Worm (Caenorhabditis elegans) whole organism, young adult: ENCODE data around the gene cts-1.

Experiments used
- B0261.1 ChIP-seq: sonication (generic microtip); optimal IDR thresholded peaks from 2 replicates; lab custom pipeline; 2016; ENCODE audit warnings: mild to moderate bottlenecking, missing genetic modification characterization, moderate library complexity, missing compliant biosample characterization
- F33H1.4 ChIP-seq: fragments of 200-800 bp; sonication (Bioruptor generic); IDR thresholded peaks from 2 replicates; pipeline ENCODE4 v1.3.6; 2022; ENCODE audit warnings: missing genetic modification reagents, missing genetic modification characterization, missing compliant biosample characterization
- F39B2.1 ChIP-seq: fragments of 200-800 bp; sonication (Bioruptor generic); IDR thresholded peaks from 2 replicates; pipeline ENCODE4 v1.3.6; 2022; ENCODE audit warnings: missing genetic modification reagents, missing genetic modification characterization, missing compliant biosample characterization
- F55B11.4 ChIP-seq: sonication (generic microtip); optimal IDR thresholded peaks from 2 replicates; lab custom pipeline; 2016; ENCODE audit warnings: missing compliant biosample characterization, missing genetic modification characterization, borderline replicate concordance; ENCODE audit not compliant: insufficient read depth
- K12H6.12 ChIP-seq: fragments of 200-800 bp; sonication (Bioruptor generic); optimal IDR thresholded peaks from 2 replicates; lab custom pipeline; 2018; ENCODE audit warnings: mild to moderate bottlenecking, missing genetic modification characterization, missing compliant biosample characterization
- Y53G8AR.9 ChIP-seq: fragments of 200-800 bp; sonication (Bioruptor generic); conservative IDR thresholded peaks from 2 replicates; pipeline ENCODE4 v1.3.6; 2022; ENCODE audit warnings: missing genetic modification reagents, missing genetic modification characterization, missing compliant biosample characterization
- Y56A3A.18 ChIP-seq: fragments of 200-800 bp; sonication (Bioruptor generic); IDR thresholded peaks from 2 replicates; pipeline ENCODE4 v1.3.6; 2022; ENCODE audit warnings: missing genetic modification reagents, missing genetic modification characterization, missing compliant biosample characterization
- ama-1 ChIP-seq, 3 experiments: fragments of 150-350 bp in 1 of 3; sonication (generic microtip) in 2 of 3; optimal IDR thresholded peaks; 2 replicates each; lab custom pipeline; 2014 to 2018; ENCODE audit warnings: missing biosample characterization in 2 of 3, missing genetic modification characterization in 2 of 3, missing genetic modification reagents in 2 of 3
- aptf-3 ChIP-seq: fragments of 200-800 bp; sonication (Bioruptor generic); IDR thresholded peaks from 2 replicates; pipeline ENCODE4 v1.3.6; 2022; ENCODE audit warnings: missing genetic modification characterization, missing compliant biosample characterization
- attf-5 ChIP-seq: fragments of 200-800 bp; sonication (Bioruptor generic); optimal IDR thresholded peaks from 2 replicates; lab custom pipeline; 2018; ENCODE audit warnings: mild to moderate bottlenecking, missing genetic modification characterization, missing compliant biosample characterization
- attf-6 ChIP-seq: fragments of 200-800 bp; sonication (Bioruptor generic); IDR thresholded peaks from 2 replicates; pipeline ENCODE4 v1.3.6; 2022; ENCODE audit warnings: missing genetic modification reagents, missing genetic modification characterization, missing compliant biosample characterization
- ccch-3 ChIP-seq: fragments of 200-800 bp; sonication (Bioruptor generic); optimal IDR thresholded peaks from 2 replicates; lab custom pipeline; 2018; ENCODE audit warnings: mild to moderate bottlenecking, missing genetic modification characterization, missing compliant biosample characterization
- cebp-1 ChIP-seq, 2 experiments: fragments of 200-800 bp in 1 of 2; sonication (Bioruptor generic) in 1 of 2; sonication (generic microtip) in 1 of 2; IDR thresholded peaks in 1 of 2; optimal IDR thresholded peaks in 1 of 2; 2 replicates each; pipeline versions ENCODE4 v1.3.6 to Lab custom; 2017 to 2022; ENCODE audit warnings: missing compliant biosample characterization in 2 of 2, missing genetic modification characterization in 2 of 2, mild to moderate bottlenecking in 1 of 2, missing genetic modification reagents in 1 of 2, moderate library complexity in 1 of 2
- ceh-27 ChIP-seq: fragments of 200-800 bp; sonication (Bioruptor generic); optimal IDR thresholded peaks from 2 replicates; lab custom pipeline; 2018; ENCODE audit warnings: mild to moderate bottlenecking, missing genetic modification characterization, moderate library complexity, missing compliant biosample characterization
- ceh-79 ChIP-seq: sonication (generic microtip); optimal IDR thresholded peaks from 2 replicates; lab custom pipeline; 2017; ENCODE audit warnings: mild to moderate bottlenecking, missing genetic modification characterization, missing compliant biosample characterization
- ceh-91 ChIP-seq: fragments of 200-800 bp; sonication (Bioruptor generic); IDR thresholded peaks from 2 replicates; pipeline ENCODE4 v1.3.6; 2022; ENCODE audit warnings: missing genetic modification reagents, missing genetic modification characterization, missing compliant biosample characterization
- chd-7 ChIP-seq: sonication (generic microtip); optimal IDR thresholded peaks from 2 replicates; lab custom pipeline; 2016; ENCODE audit warnings: mild to moderate bottlenecking, missing genetic modification characterization, moderate library complexity, missing compliant biosample characterization
- dox-1 ChIP-seq: fragments of 200-800 bp; sonication (Bioruptor generic); IDR thresholded peaks from 2 replicates; pipeline ENCODE4 v1.3.6; 2022; ENCODE audit warnings: missing genetic modification reagents, missing genetic modification characterization, missing compliant biosample characterization
- egl-18 ChIP-seq: fragments of 200-800 bp; sonication (Bioruptor generic); IDR thresholded peaks from 2 replicates; pipeline ENCODE4 v1.3.6; 2022; ENCODE audit warnings: missing genetic modification reagents, missing genetic modification characterization, missing compliant biosample characterization
- ekl-4 ChIP-seq: fragments of 200-800 bp; sonication (Bioruptor generic); IDR thresholded peaks from 2 replicates; pipeline ENCODE4 v1.3.6; 2022; ENCODE audit warnings: missing genetic modification reagents, missing genetic modification characterization, missing compliant biosample characterization
- gei-17 ChIP-seq: fragments of 200-800 bp; sonication (Bioruptor generic); optimal IDR thresholded peaks from 2 replicates; lab custom pipeline; 2018; ENCODE audit warnings: mild to moderate bottlenecking, missing genetic modification characterization, missing compliant biosample characterization
- hlh-26 ChIP-seq: fragments of 200-800 bp; sonication (Bioruptor generic); conservative IDR thresholded peaks from 2 replicates; pipeline ENCODE4 v1.3.6; 2022; ENCODE audit warnings: missing genetic modification reagents, missing genetic modification characterization, missing compliant biosample characterization
- hrde-1 ChIP-seq: sonication (generic microtip); optimal IDR thresholded peaks from 2 replicates; lab custom pipeline; 2016; ENCODE audit warnings: missing genetic modification characterization, mild to moderate bottlenecking, missing compliant biosample characterization, moderate library complexity, missing genotype, missing genetic modification reagents, borderline replicate concordance
- hsf-1 ChIP-seq: fragments of 200-800 bp; sonication (Bioruptor generic); IDR thresholded peaks from 2 replicates; pipeline ENCODE4 v1.3.6; 2022; ENCODE audit warnings: missing genetic modification reagents, missing genetic modification characterization, missing compliant biosample characterization
- lag-1 ChIP-seq: fragments of 200-800 bp; sonication (Bioruptor generic); IDR thresholded peaks from 2 replicates; pipeline ENCODE4 v1.3.6; 2022; ENCODE audit warnings: missing genetic modification reagents, missing genetic modification characterization, missing compliant biosample characterization
- let-526 ChIP-seq: fragments of 200-800 bp; sonication (Bioruptor generic); IDR thresholded peaks from 2 replicates; pipeline ENCODE4 v1.3.6; 2022; ENCODE audit warnings: missing genetic modification reagents, missing genetic modification characterization, missing compliant biosample characterization
- let-607 ChIP-seq, 2 experiments: fragments of 200-800 bp in 1 of 2; sonication (Bioruptor generic) in 1 of 2; sonication (generic microtip) in 1 of 2; optimal IDR thresholded peaks; 2 replicates each; lab custom pipeline; 2016 to 2018; ENCODE audit warnings: mild to moderate bottlenecking in 2 of 2, missing compliant biosample characterization in 2 of 2, missing genetic modification characterization in 2 of 2, moderate library complexity in 2 of 2, missing genotype in 1 of 2
- lin-40 ChIP-seq: sonication (generic microtip); optimal IDR thresholded peaks from 2 replicates; lab custom pipeline; 2016; ENCODE audit warnings: missing genetic modification characterization, mild to moderate bottlenecking, missing compliant biosample characterization, missing genotype, missing genetic modification reagents
- lir-1 ChIP-seq: fragments of 200-800 bp; sonication (Bioruptor generic); conservative IDR thresholded peaks from 2 replicates; pipeline ENCODE4 v1.3.6; 2022; ENCODE audit warnings: missing genetic modification reagents, missing genetic modification characterization, missing compliant biosample characterization
- lsl-1 ChIP-seq: fragments of 200-800 bp; sonication (Bioruptor generic); optimal IDR thresholded peaks from 2 replicates; lab custom pipeline; 2018; ENCODE audit warnings: mild to moderate bottlenecking, missing genetic modification characterization, moderate library complexity, missing compliant biosample characterization
- madf-10 ChIP-seq: sonication (generic microtip); optimal IDR thresholded peaks from 2 replicates; lab custom pipeline; 2016; ENCODE audit warnings: mild to moderate bottlenecking, missing genetic modification characterization, missing compliant biosample characterization
- madf-6 ChIP-seq: fragments of 200-800 bp; sonication (Bioruptor generic); IDR thresholded peaks from 2 replicates; pipeline ENCODE4 v1.3.6; 2022; ENCODE audit warnings: missing genetic modification reagents, missing genetic modification characterization, missing compliant biosample characterization
- madf-8 ChIP-seq: fragments of 200-800 bp; sonication (Bioruptor generic); conservative IDR thresholded peaks from 2 replicates; pipeline ENCODE4 v1.3.6; 2022; ENCODE audit warnings: missing genetic modification reagents, missing genetic modification characterization, missing compliant biosample characterization
- mcd-1 ChIP-seq: fragments of 200-800 bp; sonication (Bioruptor generic); IDR thresholded peaks from 2 replicates; pipeline ENCODE4 v1.3.6; 2022; ENCODE audit warnings: missing genetic modification reagents, missing genetic modification characterization, missing compliant biosample characterization
- nfya-1 ChIP-seq: sonication (generic microtip); optimal IDR thresholded peaks from 2 replicates; lab custom pipeline; 2017; ENCODE audit warnings: antibody characterized with exemption, missing compliant biosample characterization, missing genetic modification characterization, borderline replicate concordance; ENCODE audit not compliant: insufficient read depth
- nfya-2 ChIP-seq: fragments of 200-800 bp; sonication (Bioruptor generic); IDR thresholded peaks from 2 replicates; pipeline ENCODE4 v1.3.6; 2022; ENCODE audit warnings: missing genetic modification reagents, missing genetic modification characterization, missing compliant biosample characterization
- nfyb-1 ChIP-seq: fragments of 200-800 bp; sonication (Bioruptor generic); IDR thresholded peaks from 2 replicates; pipeline ENCODE4 v1.3.6; 2022; ENCODE audit warnings: missing genetic modification reagents, missing genetic modification characterization, missing compliant biosample characterization
- nhr-120 ChIP-seq: fragments of 200-800 bp; sonication (Bioruptor generic); IDR thresholded peaks from 2 replicates; pipeline ENCODE4 v1.3.6; 2022; ENCODE audit warnings: missing genetic modification characterization, missing compliant biosample characterization
- nhr-80 ChIP-seq: sonication (generic microtip); optimal IDR thresholded peaks from 2 replicates; lab custom pipeline; 2016; ENCODE audit warnings: missing genetic modification characterization, missing compliant biosample characterization
- nhr-90 ChIP-seq: sonication (generic microtip); optimal IDR thresholded peaks from 2 replicates; lab custom pipeline; 2016; ENCODE audit warnings: missing genotype, mild to moderate bottlenecking, missing genetic modification characterization, missing compliant biosample characterization
- rec-8 ChIP-seq, 2 experiments: sonication (generic microtip); optimal IDR thresholded peaks; 2 replicates each; lab custom pipeline; 2016; ENCODE audit warnings: mild to moderate bottlenecking in 2 of 2, missing genetic modification characterization in 2 of 2, missing genetic modification reagents in 2 of 2, missing genotype in 2 of 2, missing biosample characterization in 1 of 2, missing compliant biosample characterization in 1 of 2, moderate library complexity in 1 of 2
- sdz-38 ChIP-seq: sonication (generic microtip); optimal IDR thresholded peaks from 2 replicates; lab custom pipeline; 2016; ENCODE audit warnings: missing genotype, missing genetic modification characterization, missing compliant biosample characterization
- xnd-1 ChIP-seq: sonication (generic microtip); optimal IDR thresholded peaks from 2 replicates; lab custom pipeline; 2016; ENCODE audit warnings: missing genotype, missing genetic modification reagents, missing genetic modification characterization, missing compliant biosample characterization
- ztf-26 ChIP-seq: sonication (generic microtip); optimal IDR thresholded peaks from 2 replicates; lab custom pipeline; 2017; ENCODE audit warnings: missing genetic modification characterization, missing compliant biosample characterization

cts-1 gene

DNA sequence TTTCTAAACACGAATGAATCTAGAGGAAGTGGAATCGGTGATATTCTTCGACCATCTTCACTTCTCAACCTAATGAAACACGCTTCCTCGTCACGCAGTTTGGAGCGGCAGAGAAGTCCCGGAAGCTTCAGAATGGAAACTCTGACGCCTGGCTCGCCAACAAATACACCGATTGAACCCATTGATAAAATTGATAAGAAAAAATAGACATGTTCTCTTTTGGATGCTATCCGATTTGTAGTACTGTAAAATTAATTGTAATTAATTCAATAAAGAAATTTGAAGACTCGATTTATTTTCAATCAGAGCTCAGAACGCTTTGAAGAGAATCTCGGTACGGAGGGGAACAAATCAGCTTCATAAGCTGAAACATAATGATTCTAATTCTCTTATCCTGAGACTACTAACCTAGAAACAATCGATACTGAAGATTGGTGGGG is 1.9 kb downstream of the cts-1 start (continued):
- peak; percentile 72 for TF ChIP-seq dox-1
- TF ChIP-seq hlh-26: no peak
- no peak for TF ChIP-seq F39B2.1 (GFP tag; lab: Robert Waterston, UW)
- TF ChIP-seq sdz-38 (tag; lab: Kevin White, UChicago): no peak
- no peak for TF ChIP-seq xnd-1 (tag; lab: Kevin White, UChicago)
- peak; percentile 39 to 71 for TF ChIP-seq let-607 (tag; optimal IDR thresholded peaks at IDR 0.05; lab: Kevin White, UChicago)
- peak; percentile 44 for TF ChIP-seq attf-5 (GFP tag; lab: Kevin White, UChicago)
- no peak for TF ChIP-seq attf-6 (GFP tag; lab: Robert Waterston, UW)
- TF ChIP-seq ceh-27 (GFP tag; lab: Kevin White, UChicago): no peak
- peak; percentile 12 for TF ChIP-seq lsl-1 (GFP tag; lab: Kevin White, UChicago)
- no peak for TF ChIP-seq aptf-3
- peak; percentile 87 for TF ChIP-seq let-526 (GFP tag; lab: Robert Waterston, UW)
- TF ChIP-seq ceh-79: peak; percentile 44
- peak; percentile 94 for TF ChIP-seq Y56A3A.18 (GFP tag; lab: Robert Waterston, UW)
- TF ChIP-seq F55B11.4: no peak
- peak; percentile 68 for TF ChIP-seq ztf-26 (tag; lab: Kevin White, UChicago)
- 0 out of 2 replicates have a peak, but pooled peaks have one; percentile 18 for TF ChIP-seq egl-18 (GFP tag; lab: Robert Waterston, UW)
- TF ChIP-seq nfyb-1 (GFP tag; lab: Robert Waterston, UW): peak; percentile 89
- peak; percentile 81 for TF ChIP-seq madf-10
- no peak for TF ChIP-seq rec-8 (tag; optimal IDR thresholded peaks at IDR 0.05; lab: Kevin White, UChicago)
- TF ChIP-seq nfya-1: no peak
- TF ChIP-seq lag-1 (GFP tag; lab: Robert Waterston, UW): no peak
- peak; percentile 54 for TF ChIP-seq nhr-80 (tag; lab: Kevin White, UChicago)
- peak; percentile 11 for TF ChIP-seq B0261.1
- no peak for TF ChIP-seq ccch-3 (GFP tag; lab: Kevin White, UChicago)
- TF ChIP-seq gei-17: peak; percentile 49
- peak; percentile 31; the same call in 1 of the 2 replicates for TF ChIP-seq lir-1 (GFP tag; lab: Robert Waterston, UW)
- peak; percentile 95 for TF ChIP-seq ama-1 (optimal IDR thresholded peaks at IDR 0.05; lab: Kevin White, UChicago)
- peak; percentile 61 to 77 for TF ChIP-seq ama-1 (GFP tag; optimal IDR thresholded peaks at IDR 0.05; lab: Kevin White, UChicago)
- peak; percentile 59 for TF ChIP-seq mcd-1
- TF ChIP-seq lin-40: peak; percentile 69
- no peak for TF ChIP-seq nhr-120 (GFP tag; lab: Robert Waterston, UW)

DNA sequence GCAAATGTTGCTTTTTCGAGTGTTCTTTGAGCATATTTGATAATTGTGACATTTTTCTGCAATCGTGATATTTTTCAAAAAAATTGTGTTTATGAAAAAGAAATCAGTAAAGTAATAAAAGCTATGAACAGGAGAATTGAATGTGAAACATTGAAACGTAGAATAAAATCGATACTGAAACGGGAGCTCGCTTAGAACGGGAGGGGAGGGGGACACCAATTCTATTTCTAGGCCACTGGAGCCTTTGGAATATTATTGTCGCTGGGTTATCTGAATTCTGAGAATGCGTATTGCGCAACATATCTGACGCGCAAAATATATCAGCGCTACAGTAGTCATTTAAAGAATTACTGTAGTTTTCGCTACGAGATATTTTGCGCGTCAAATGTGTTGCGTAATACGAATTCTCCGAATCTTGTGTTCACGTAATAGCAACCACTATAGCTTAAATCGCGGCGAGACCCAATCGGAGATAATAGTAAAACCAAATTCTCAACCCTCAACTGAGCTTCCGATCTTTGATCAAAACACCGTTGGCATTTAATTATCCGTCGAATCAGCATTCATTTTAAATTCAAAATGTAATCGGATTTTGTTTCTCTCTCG is 4.4 kb downstream of the cts-1 start, which contains the start of the genes blos-1 and best-18:
Gene blos-1 (minus strand): TSS at position 58 of the 606 bp plus-strand sequence.
Gene best-18 (plus strand): TSS at position 508 of the 606 bp plus-strand sequence.
- TF ChIP-seq nhr-90 (tag; lab: Kevin White, UChicago): no peak
- TF ChIP-seq cebp-1 (GFP tag; IDR thresholded peaks at IDR 0.05; lab: Robert Waterston, UW): no peak
- peak; percentile 16 for TF ChIP-seq cebp-1 (tag; optimal IDR thresholded peaks at IDR 0.05; lab: Kevin White, UChicago)
- TF ChIP-seq lsl-1 (GFP tag; lab: Kevin White, UChicago): peak; percentile 46

DNA sequence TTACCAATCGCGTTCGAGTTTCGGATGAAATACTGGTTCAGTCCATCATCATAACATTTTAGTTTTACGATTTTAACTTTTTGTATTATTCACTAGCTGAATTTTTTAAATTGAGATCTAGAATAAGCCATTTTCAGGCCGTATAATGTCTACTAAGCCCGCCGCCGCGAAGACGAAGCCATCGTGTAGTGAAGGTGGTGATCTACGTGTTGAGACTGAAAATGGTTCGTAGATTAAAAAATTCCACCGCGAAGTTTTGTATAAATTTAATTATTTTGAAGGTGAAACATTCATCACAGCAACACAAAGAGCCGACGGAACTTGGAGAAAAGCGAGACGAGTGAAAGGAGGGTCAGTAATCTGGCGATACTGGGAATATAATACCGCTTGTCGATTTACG is 6.7 kb downstream of the cts-1 start, which contains the start of gene T20G5.9:
Gene T20G5.9 (plus strand): TSS at position 138 of the 400 bp plus-strand sequence.
- TF ChIP-seq nhr-90 (tag; lab: Kevin White, UChicago): no peak
- TF ChIP-seq madf-8 (GFP tag; lab: Robert Waterston, UW): peak; percentile 72
- no peak for TF ChIP-seq nfya-2
- TF ChIP-seq madf-6: peak; percentile 87
- peak; percentile 61 for TF ChIP-seq hrde-1 (tag; lab: Kevin White, UChicago)
- TF ChIP-seq F33H1.4: peak; percentile 42; the same call in 1 of the 2 replicates
- 0 out of 2 replicates have a peak, but pooled peaks have one; percentile 6 for TF ChIP-seq Y53G8AR.9 (GFP tag; lab: Robert Waterston, UW)
- TF ChIP-seq hsf-1: 0 out of 2 replicates have a peak, but pooled peaks have one; percentile 29
- TF ChIP-seq ceh-91 (GFP tag; lab: Robert Waterston, UW): peak; percentile 49; the same call in 1 of the 2 replicates
- TF ChIP-seq ekl-4: 0 out of 2 replicates have a peak, but pooled peaks have one; percentile 44
- no peak for TF ChIP-seq K12H6.12 (tag; lab: Kevin White, UChicago)
- TF ChIP-seq chd-7: peak; percentile 44
